Fruit fly (Drosophila melanogaster) whole organism, embryonic: ENCODE data around the gene Shaw.
A peak's percentile ranks its signal among the peaks of the same experiment; 100 is the strongest.

Source experiments
- Bdp1 ChIP-seq: fragments of 200-800 bp; sonication (Bioruptor generic); optimal IDR thresholded peaks from 3 replicates; lab custom pipeline; 2016; ENCODE audit warnings: missing biosample characterization, missing genetic modification characterization
- Bgb ChIP-seq: fragments of 200-800 bp; sonication (Bioruptor generic); IDR thresholded peaks from 2 replicates; pipeline ENCODE4 v1.3.6; 2022; ENCODE audit warnings: missing biosample characterization, missing genetic modification characterization; ENCODE audit not compliant: partially characterized antibody
- CG13287 ChIP-seq: fragments of 200-800 bp; sonication (Bioruptor generic); IDR thresholded peaks from 2 replicates; pipeline ENCODE4 v1.3.6; 2022; ENCODE audit warnings: missing biosample characterization, missing genetic modification characterization; ENCODE audit not compliant: partially characterized antibody
- CG1602 ChIP-seq: fragments of 200-800 bp; sonication (Bioruptor generic); optimal IDR thresholded peaks from 3 replicates; lab custom pipeline; 2016; ENCODE audit warnings: missing biosample characterization, missing genetic modification characterization
- CG17361 ChIP-seq: fragments of 200-800 bp; sonication (Bioruptor generic); IDR thresholded peaks from 3 replicates; pipeline ENCODE4 v1.3.6; 2022; ENCODE audit warnings: missing biosample characterization, missing genetic modification characterization
- CG17829 ChIP-seq: fragments of 200-800 bp; optimal IDR thresholded peaks from 2 replicates; lab custom pipeline; 2019; ENCODE audit warnings: missing biosample characterization, mild to moderate bottlenecking, missing genetic modification characterization, moderate library complexity
- CG18476 ChIP-seq: fragments of 200-800 bp; sonication (Bioruptor generic); optimal IDR thresholded peaks from 2 replicates; lab custom pipeline; 2016; ENCODE audit warnings: missing biosample characterization, mild to moderate bottlenecking, missing genetic modification characterization
- CG2875 ChIP-seq: fragments of 200-800 bp; sonication (Bioruptor generic); optimal IDR thresholded peaks from 2 replicates; lab custom pipeline; 2017; ENCODE audit warnings: missing biosample characterization, mild to moderate bottlenecking, missing genetic modification characterization, missing genetic modification reagents
- CG31388 ChIP-seq: fragments of 200-800 bp; sonication (Bioruptor generic); optimal IDR thresholded peaks from 2 replicates; lab custom pipeline; 2016; ENCODE audit warnings: missing biosample characterization, missing genetic modification characterization
- CG4854 ChIP-seq: fragments of 200-800 bp; sonication (Bioruptor generic); optimal IDR thresholded peaks from 2 replicates; lab custom pipeline; 2016; ENCODE audit warnings: missing biosample characterization, missing genetic modification characterization, inconsistent platforms
- CG6175 ChIP-seq: fragments of 200-800 bp; sonication (Bioruptor generic); IDR thresholded peaks from 3 replicates; pipeline ENCODE4 v1.3.6; 2022; ENCODE audit warnings: missing biosample characterization, missing genetic modification characterization
- CG6791 ChIP-seq: fragments of 200-800 bp; sonication (Bioruptor generic); IDR thresholded peaks from 3 replicates; pipeline ENCODE4 v1.3.6; 2022; ENCODE audit warnings: missing biosample characterization, missing genetic modification characterization; ENCODE audit not compliant: partially characterized antibody
- CG9817 ChIP-seq: fragments of 200-800 bp; sonication (Bioruptor generic); optimal IDR thresholded peaks from 2 replicates; lab custom pipeline; 2018; ENCODE audit warnings: missing biosample characterization, mild to moderate bottlenecking, missing genetic modification characterization, moderate library complexity
- CG9876 ChIP-seq: fragments of 200-800 bp; sonication (Bioruptor generic); optimal IDR thresholded peaks from 2 replicates; lab custom pipeline; 2016; ENCODE audit warnings: missing biosample characterization, missing genetic modification characterization
- D ChIP-seq, 2 experiments: fragments of 200-800 bp in 1 of 2; fragments of >200 bp in 1 of 2; sonication (Bioruptor generic) in 1 of 2; optimal IDR thresholded peaks; 2 replicates in 1 of 2; 3 replicates in 1 of 2; lab custom pipeline; 2017; ENCODE audit warnings: mild to moderate bottlenecking in 1 of 2, missing biosample characterization in 1 of 2, missing genetic modification characterization in 1 of 2, missing genetic modification reagents in 1 of 2
- D19A ChIP-seq: fragments of 200-800 bp; optimal IDR thresholded peaks from 3 replicates; lab custom pipeline; 2019; ENCODE audit warnings: missing biosample characterization, mild to moderate bottlenecking, missing genetic modification characterization, moderate library complexity
- Dbx ChIP-seq: fragments of 200-800 bp; sonication (Bioruptor generic); IDR thresholded peaks from 3 replicates; pipeline ENCODE4 v1.3.6; 2022; ENCODE audit warnings: missing biosample characterization, missing genetic modification characterization
- Dp ChIP-seq: fragments of 200-800 bp; sonication (Bioruptor generic); optimal IDR thresholded peaks from 2 replicates; lab custom pipeline; 2018; ENCODE audit warnings: missing biosample characterization, mild to moderate bottlenecking, missing genetic modification characterization, moderate library complexity
- ERR ChIP-seq: fragments of 200-800 bp; sonication (Bioruptor generic); optimal IDR thresholded peaks from 2 replicates; lab custom pipeline; 2016; ENCODE audit warnings: missing biosample characterization, missing genetic modification characterization
- Eip74EF ChIP-seq, 2 experiments: fragments of 200-800 bp in 1 of 2; fragments of >200 bp in 1 of 2; sonication (Bioruptor generic) in 1 of 2; optimal IDR thresholded peaks; 2 replicates each; lab custom pipeline; 2017 to 2019; ENCODE audit warnings: missing biosample characterization in 2 of 2, missing genetic modification characterization in 2 of 2, mild to moderate bottlenecking in 1 of 2, moderate library complexity in 1 of 2
- Fer2 ChIP-seq: fragments of 200-800 bp; sonication (Bioruptor generic); optimal IDR thresholded peaks from 2 replicates; lab custom pipeline; 2018; ENCODE audit warnings: missing biosample characterization, mild to moderate bottlenecking, missing genetic modification characterization, moderate library complexity
- Gug ChIP-seq: fragments of 200-800 bp; sonication (Bioruptor generic); IDR thresholded peaks from 4 replicates; pipeline ENCODE4 v1.3.6; 2022; ENCODE audit warnings: missing biosample characterization, missing genetic modification characterization
- HmgZ ChIP-seq: fragments of 200-800 bp; sonication (Bioruptor generic); optimal IDR thresholded peaks from 2 replicates; lab custom pipeline; 2018; ENCODE audit warnings: missing biosample characterization, mild to moderate bottlenecking, missing genetic modification characterization
- Hmx ChIP-seq: fragments of 200-800 bp; sonication (Bioruptor generic); optimal IDR thresholded peaks from 2 replicates; lab custom pipeline; 2016; ENCODE audit warnings: missing biosample characterization, missing genetic modification characterization
- Lim3 ChIP-seq: fragments of 200-800 bp; sonication (Bioruptor generic); IDR thresholded peaks from 2 replicates; pipeline ENCODE4 v1.3.6; 2022; ENCODE audit warnings: missing biosample characterization, missing genetic modification characterization
- NfI ChIP-seq: fragments of 200-800 bp; sonication (Bioruptor generic); optimal IDR thresholded peaks from 3 replicates; lab custom pipeline; 2018; ENCODE audit warnings: missing biosample characterization, mild to moderate bottlenecking, missing genetic modification characterization, moderate library complexity
- Spps ChIP-seq: fragments of 200-800 bp; sonication (Bioruptor generic); optimal IDR thresholded peaks from 2 replicates; lab custom pipeline; 2018; ENCODE audit warnings: missing biosample characterization, mild to moderate bottlenecking, missing genetic modification characterization
- ash1 ChIP-seq: fragments of 200-800 bp; sonication (Bioruptor generic); optimal IDR thresholded peaks from 2 replicates; lab custom pipeline; 2018; ENCODE audit warnings: missing biosample characterization, mild to moderate bottlenecking, missing genetic modification characterization
- br ChIP-seq: fragments of >200 bp; optimal IDR thresholded peaks from 2 replicates; lab custom pipeline; 2017
- cas ChIP-seq: fragments of 200-800 bp; sonication (Bioruptor generic); IDR thresholded peaks from 2 replicates; pipeline ENCODE4 v1.3.6; 2022; ENCODE audit warnings: missing biosample characterization, missing genetic modification characterization
- caup ChIP-seq: fragments of 200-800 bp; sonication (Bioruptor generic); optimal IDR thresholded peaks from 3 replicates; lab custom pipeline; 2017; ENCODE audit warnings: missing biosample characterization, mild to moderate bottlenecking, missing genetic modification characterization, moderate library complexity; ENCODE audit not compliant: severe bottlenecking
- dan ChIP-seq: fragments of 200-800 bp; sonication (Bioruptor generic); IDR thresholded peaks from 2 replicates; pipeline ENCODE4 v1.3.6; 2022; ENCODE audit warnings: missing biosample characterization, missing genetic modification characterization
- eve ChIP-seq, 2 experiments: fragments of >200 bp; optimal IDR thresholded peaks; 2 replicates each; lab custom pipeline; 2017; ENCODE audit warnings: missing biosample characterization in 2 of 2, missing genetic modification characterization in 2 of 2
- gce ChIP-seq: fragments of 200-800 bp; sonication (Bioruptor generic); IDR thresholded peaks from 3 replicates; pipeline ENCODE4 v1.3.6; 2022; ENCODE audit warnings: missing biosample characterization, missing genetic modification characterization
- kay ChIP-seq: fragments of 200-800 bp; sonication (Bioruptor generic); optimal IDR thresholded peaks from 2 replicates; lab custom pipeline; 2016; ENCODE audit warnings: missing biosample characterization, missing genetic modification characterization
- mirr ChIP-seq: fragments of 200-800 bp; sonication (Bioruptor generic); optimal IDR thresholded peaks from 3 replicates; lab custom pipeline; 2018; ENCODE audit warnings: missing biosample characterization, mild to moderate bottlenecking, missing genetic modification characterization
- nerfin-2 ChIP-seq: fragments of 200-800 bp; sonication (Bioruptor generic); IDR thresholded peaks from 2 replicates; pipeline ENCODE4 v1.3.6; 2022; ENCODE audit warnings: missing biosample characterization, missing genetic modification characterization; ENCODE audit not compliant: partially characterized antibody
- odd ChIP-seq: fragments of 200-800 bp; sonication (Bioruptor generic); optimal IDR thresholded peaks from 2 replicates; lab custom pipeline; 2017; ENCODE audit warnings: missing biosample characterization, mild to moderate bottlenecking, missing genetic modification characterization
- pb ChIP-seq: fragments of 200-800 bp; sonication (Bioruptor generic); optimal IDR thresholded peaks from 3 replicates; lab custom pipeline; 2016; ENCODE audit warnings: missing biosample characterization, missing genetic modification characterization
- pho ChIP-seq: fragments of 200-800 bp; sonication (Bioruptor generic); optimal IDR thresholded peaks from 2 replicates; lab custom pipeline; 2016; ENCODE audit warnings: missing biosample characterization, missing genetic modification characterization
- pzg ChIP-seq: fragments of 200-800 bp; sonication (Bioruptor generic); optimal IDR thresholded peaks from 3 replicates; lab custom pipeline; 2018; ENCODE audit warnings: missing biosample characterization, mild to moderate bottlenecking, missing genetic modification characterization, moderate library complexity
- schlank ChIP-seq: fragments of 200-800 bp; sonication (Bioruptor generic); optimal IDR thresholded peaks from 2 replicates; lab custom pipeline; 2018; ENCODE audit warnings: missing biosample characterization, mild to moderate bottlenecking, missing genetic modification characterization
- sima ChIP-seq: fragments of 200-800 bp; sonication (Bioruptor generic); optimal IDR thresholded peaks from 2 replicates; lab custom pipeline; 2016; ENCODE audit warnings: missing biosample characterization, missing genetic modification characterization
- slou ChIP-seq: fragments of 200-800 bp; sonication (Bioruptor generic); optimal IDR thresholded peaks from 3 replicates; lab custom pipeline; 2016; ENCODE audit warnings: missing biosample characterization, missing genetic modification characterization
- sob ChIP-seq: fragments of 200-800 bp; sonication (Bioruptor generic); IDR thresholded peaks from 2 replicates; pipeline ENCODE4 v1.3.6; 2022; ENCODE audit warnings: missing biosample characterization, missing genetic modification characterization
- tgo ChIP-seq: fragments of 200-800 bp; sonication (Bioruptor generic); IDR thresholded peaks from 3 replicates; pipeline ENCODE4 v1.3.6; 2022; ENCODE audit warnings: missing biosample characterization, missing genetic modification characterization
- tna ChIP-seq: fragments of 200-800 bp; sonication (Bioruptor generic); IDR thresholded peaks from 2 replicates; pipeline ENCODE4 v1.3.6; 2022; ENCODE audit warnings: missing biosample characterization, missing genetic modification characterization; ENCODE audit not compliant: partially characterized antibody
- tup ChIP-seq: fragments of 200-800 bp; sonication (Bioruptor generic); optimal IDR thresholded peaks from 2 replicates; lab custom pipeline; 2016; ENCODE audit warnings: missing biosample characterization, mild to moderate bottlenecking, missing genetic modification characterization, moderate library complexity
- vvl ChIP-seq: fragments of 200-800 bp; sonication (Bioruptor generic); IDR thresholded peaks from 2 replicates; pipeline ENCODE4 v1.3.6; 2022; ENCODE audit warnings: missing biosample characterization, missing genetic modification characterization
- wdn ChIP-seq: fragments of 200-800 bp; sonication (Bioruptor generic); IDR thresholded peaks from 2 replicates; pipeline ENCODE4 v1.3.6; 2022; ENCODE audit warnings: missing biosample characterization, missing genetic modification characterization

The Shaw gene

dm6 chr2L:3776614-3777196, 58.7 kb downstream of the Shaw start (continued):
- no peak for TF ChIP-seq CG6175 (GFP tag; lab: Robert Waterston, UW)
- peak; percentile 97 for TF ChIP-seq CG17829 (tag; lab: Kevin White, UChicago)
- TF ChIP-seq CG2875 (GFP tag; lab: Kevin White, UChicago): peak; percentile 62
- TF ChIP-seq Fer2 (tag; lab: Kevin White, UChicago): peak; percentile 56
- no peak for TF ChIP-seq CG6791 (GFP tag; lab: Robert Waterston, UW)
- TF ChIP-seq ERR (GFP tag; lab: Kevin White, UChicago): no peak
- peak in 1 of 2 experiments; percentile 89 for TF ChIP-seq Eip74EF (GFP tag; optimal IDR thresholded peaks at IDR 0.05; lab: Kevin White, UChicago)
- no peak for TF ChIP-seq pho (GFP tag; lab: Kevin White, UChicago)
- TF ChIP-seq Bdp1 (GFP tag; lab: Kevin White, UChicago): peak; percentile 28
- TF ChIP-seq br: no peak
- no peak for TF ChIP-seq Hmx (GFP tag; lab: Kevin White, UChicago)
- TF ChIP-seq D19A (tag; lab: Kevin White, UChicago): peak; percentile 94
- peak; percentile 27 for TF ChIP-seq CG18476 (GFP tag; lab: Kevin White, UChicago)
- peak; percentile 66 for TF ChIP-seq NfI
- TF ChIP-seq HmgZ (tag; lab: Kevin White, UChicago): peak; percentile 45
- peak; percentile 71; the same call in 2 of the 3 replicates for TF ChIP-seq Dbx
- TF ChIP-seq mirr (GFP tag; lab: Kevin White, UChicago): no peak
- TF ChIP-seq wdn (GFP tag; lab: Robert Waterston, UW): peak; percentile 43; the same call in 1 of the 2 replicates
- TF ChIP-seq schlank (tag; lab: Kevin White, UChicago): no peak
- no peak for TF ChIP-seq cas (GFP tag; lab: Robert Waterston, UW)
- TF ChIP-seq slou (GFP tag; lab: Kevin White, UChicago): no peak
- no peak for TF ChIP-seq Lim3
- TF ChIP-seq tna (GFP tag; lab: Robert Waterston, UW): no peak
- TF ChIP-seq ash1 (GFP tag; lab: Kevin White, UChicago): no peak
- TF ChIP-seq odd (GFP tag; lab: Kevin White, UChicago): peak; percentile 83
- peak; percentile 90 for TF ChIP-seq Spps (tag; lab: Kevin White, UChicago)
- no peak for TF ChIP-seq pzg (GFP tag; lab: Kevin White, UChicago)
- no peak for TF ChIP-seq nerfin-2 (GFP tag; lab: Robert Waterston, UW)
- TF ChIP-seq tup: peak; percentile 24
- TF ChIP-seq CG1602 (GFP tag; lab: Kevin White, UChicago): peak; percentile 84
- TF ChIP-seq tgo (GFP tag; lab: Robert Waterston, UW): peak; percentile 92
- TF ChIP-seq pb (GFP tag; lab: Kevin White, UChicago): no peak
- peak; percentile 90 for TF ChIP-seq CG17361
- no peak for TF ChIP-seq D (optimal IDR thresholded peaks at IDR 0.05; lab: Kevin White, UChicago)
- peak; percentile 74 for TF ChIP-seq D (GFP tag; optimal IDR thresholded peaks at IDR 0.05; lab: Kevin White, UChicago)
- TF ChIP-seq caup (GFP tag; lab: Kevin White, UChicago): peak; percentile 54
- no peak for TF ChIP-seq Dp (GFP tag; lab: Kevin White, UChicago)
- TF ChIP-seq sima: no peak
- TF ChIP-seq CG9817 (tag; lab: Kevin White, UChicago): peak; percentile 62
- no peak for TF ChIP-seq CG9876
- peak; percentile 94 for TF ChIP-seq vvl (GFP tag; lab: Robert Waterston, UW)
- peak; percentile 58 for TF ChIP-seq CG31388 (GFP tag; lab: Kevin White, UChicago)
- TF ChIP-seq sob: peak; percentile 76
- no peak for TF ChIP-seq Bgb
- TF ChIP-seq CG4854 (GFP tag; lab: Kevin White, UChicago): peak; percentile 24
- TF ChIP-seq gce (GFP tag; lab: Robert Waterston, UW): peak; percentile 81
- TF ChIP-seq eve (GFP tag; optimal IDR thresholded peaks at IDR 0.05; lab: Kevin White, UChicago): peak in 1 of 2 experiments; percentile 78
- no peak for TF ChIP-seq CG13287 (GFP tag; lab: Robert Waterston, UW)
- peak; percentile 66; the same call in 1 of the 2 replicates for TF ChIP-seq dan (GFP tag; lab: Robert Waterston, UW)
- TF ChIP-seq Gug (GFP tag; lab: Robert Waterston, UW): peak; percentile 38; the same call in 1 of the 4 replicates
- no peak for TF ChIP-seq kay (GFP tag; lab: Kevin White, UChicago)
